Fruit fly (Drosophila melanogaster): ENCODE measurements around the gene Idh3g.

Idh3g gene

DNA sequence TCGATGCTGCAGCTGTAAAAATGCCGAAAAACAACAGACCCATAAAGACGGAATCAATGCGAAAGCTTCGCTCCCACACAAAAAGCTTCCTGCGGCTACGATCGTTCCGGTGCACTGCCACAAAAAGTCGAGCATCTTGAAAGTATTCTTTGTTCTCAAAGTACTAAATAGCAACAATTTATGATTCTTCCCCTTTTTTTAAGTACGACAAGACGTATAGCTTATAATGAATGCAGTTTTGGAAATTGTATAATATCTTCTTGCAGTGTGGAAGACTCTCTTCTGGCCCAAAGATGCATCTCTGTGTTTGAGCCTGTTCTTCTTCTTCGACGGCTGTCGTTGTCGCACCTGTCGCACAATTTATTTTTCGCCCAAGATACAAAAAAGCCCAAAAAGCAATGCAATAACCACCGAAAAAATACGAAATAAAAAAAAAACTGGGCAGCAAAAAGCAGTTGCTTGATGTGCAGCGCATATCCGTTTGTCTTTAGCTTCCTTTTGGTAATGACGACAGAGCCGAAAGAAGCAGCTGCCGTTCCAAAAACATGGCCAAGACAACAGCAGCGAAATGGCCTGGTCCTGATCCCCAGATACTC lies 46.7 kb upstream of the Idh3g start:
- TF ChIP-seq Hr83 (GFP tag; optimal IDR thresholded peaks at IDR 0.05; ENCODE audit: poor library complexity, severe bottlenecking), result no peak
- peak; percentile 70 for TF ChIP-seq CG32264 (GFP tag; optimal IDR thresholded peaks at IDR 0.05)
- TF ChIP-seq Hr78 (GFP tag; optimal IDR thresholded peaks at IDR 0.05), result no peak
- TF ChIP-seq dmrt93B (GFP tag; optimal IDR thresholded peaks at IDR 0.05), result peak; percentile 67
- no peak for TF ChIP-seq N (GFP tag; optimal IDR thresholded peaks at IDR 0.05)
- peak; percentile 84 for TF ChIP-seq Hnf4 (GFP tag; optimal IDR thresholded peaks at IDR 0.05)
- peak; percentile 72 for TF ChIP-seq sage (GFP tag; optimal IDR thresholded peaks at IDR 0.05)
- TF ChIP-seq CG9705 (GFP tag; optimal IDR thresholded peaks at IDR 0.05), result peak; percentile 67
- no peak for TF ChIP-seq Abd-B (GFP tag; optimal IDR thresholded peaks at IDR 0.05)
- no peak for TF ChIP-seq CrebA (GFP tag; optimal IDR thresholded peaks at IDR 0.05; ENCODE audit: borderline replicate concordance)
- peak; percentile 87 for TF ChIP-seq rgr (GFP tag; optimal IDR thresholded peaks at IDR 0.05)
- TF ChIP-seq GATAd (GFP tag; optimal IDR thresholded peaks at IDR 0.05), result no peak
- TF ChIP-seq usp (GFP tag; optimal IDR thresholded peaks at IDR 0.05), result no peak
- TF ChIP-seq psq (GFP tag; optimal IDR thresholded peaks at IDR 0.05), result peak; percentile 75
- no peak for TF ChIP-seq Jra (GFP tag; optimal IDR thresholded peaks at IDR 0.05)
- TF ChIP-seq br (GFP tag; optimal IDR thresholded peaks at IDR 0.05), result peak; percentile 86
- TF ChIP-seq Dfd (GFP tag; optimal IDR thresholded peaks at IDR 0.05), result no peak
- TF ChIP-seq pan (optimal IDR thresholded peaks at IDR 0.05), result no peak
- peak; percentile 89 for TF ChIP-seq ey (GFP tag; optimal IDR thresholded peaks at IDR 0.05)
- peak; percentile 78 for TF ChIP-seq woc (GFP tag; optimal IDR thresholded peaks at IDR 0.05)
- peak; percentile 57 for TF ChIP-seq Rel (GFP tag; optimal IDR thresholded peaks at IDR 0.05)
- peak; percentile 61 for TF ChIP-seq Rel (tag; optimal IDR thresholded peaks at IDR 0.05)
- TF ChIP-seq OdsH (GFP tag; optimal IDR thresholded peaks at IDR 0.05), result peak; percentile 87
- TF ChIP-seq h (GFP tag; optimal IDR thresholded peaks at IDR 0.05), result peak; percentile 88
- peak; percentile 57 for TF ChIP-seq brk (GFP tag; optimal IDR thresholded peaks at IDR 0.05)
- peak; percentile 89 for TF ChIP-seq HLH106 (tag; optimal IDR thresholded peaks at IDR 0.05)
- no peak for TF ChIP-seq tai (GFP tag; optimal IDR thresholded peaks at IDR 0.05)
- no peak for TF ChIP-seq Myc (optimal IDR thresholded peaks at IDR 0.05)
- no peak for TF ChIP-seq Vsx2 (GFP tag; optimal IDR thresholded peaks at IDR 0.05; ENCODE audit: partially characterized antibody)
- TF ChIP-seq Dif (GFP tag; optimal IDR thresholded peaks at IDR 0.05; ENCODE audit: partially characterized antibody), result no peak
- no peak for TF ChIP-seq sv (GFP tag; optimal IDR thresholded peaks at IDR 0.05)
- peak; percentile 90 for TF ChIP-seq fru (GFP tag; optimal IDR thresholded peaks at IDR 0.05)
- TF ChIP-seq dl (GFP tag; optimal IDR thresholded peaks at IDR 0.05; ENCODE audit: insufficient read depth in 1 of 2, partially characterized antibody in 2 of 2), result no peak
- no peak for TF ChIP-seq Mio (GFP tag; optimal IDR thresholded peaks at IDR 0.05)
- peak in 1 of 2 experiments; percentile 87 for TF ChIP-seq foxo (GFP tag; optimal IDR thresholded peaks at IDR 0.05)
- TF ChIP-seq jim (GFP tag; optimal IDR thresholded peaks at IDR 0.05), result no peak
- no peak for TF ChIP-seq dsf (GFP tag; optimal IDR thresholded peaks at IDR 0.05; ENCODE audit: borderline replicate concordance)
- TF ChIP-seq Sp1 (GFP tag; optimal IDR thresholded peaks at IDR 0.05), result peak; percentile 86
- TF ChIP-seq lola (GFP tag; optimal IDR thresholded peaks at IDR 0.05), result no peak

- TF ChIP-seq OdsH (GFP tag; optimal IDR thresholded peaks at IDR 0.05), result peak; percentile 79
- TF ChIP-seq Rel (GFP tag; optimal IDR thresholded peaks at IDR 0.05), result peak; percentile 26
- TF ChIP-seq Rel (tag; optimal IDR thresholded peaks at IDR 0.05), result peak; percentile 21
- peak; percentile 78 for TF ChIP-seq Sp1 (GFP tag; optimal IDR thresholded peaks at IDR 0.05)
- TF ChIP-seq h (GFP tag; optimal IDR thresholded peaks at IDR 0.05), result peak; percentile 83
- TF ChIP-seq Mio (GFP tag; optimal IDR thresholded peaks at IDR 0.05), result no peak
- peak; percentile 93 for TF ChIP-seq woc (GFP tag; optimal IDR thresholded peaks at IDR 0.05)
- no peak for TF ChIP-seq dsf (GFP tag; optimal IDR thresholded peaks at IDR 0.05; ENCODE audit: borderline replicate concordance)
- TF ChIP-seq dmrt93B (GFP tag; optimal IDR thresholded peaks at IDR 0.05), result peak; percentile 51
- no peak for TF ChIP-seq tai (GFP tag; optimal IDR thresholded peaks at IDR 0.05)
- no peak for TF ChIP-seq Hr78 (GFP tag; optimal IDR thresholded peaks at IDR 0.05)
- TF ChIP-seq Hr83 (GFP tag; optimal IDR thresholded peaks at IDR 0.05; ENCODE audit: poor library complexity, severe bottlenecking), result peak; percentile 20
- peak; percentile 68 for TF ChIP-seq sage (GFP tag; optimal IDR thresholded peaks at IDR 0.05)
- peak; percentile 60 for TF ChIP-seq psq (GFP tag; optimal IDR thresholded peaks at IDR 0.05)
- TF ChIP-seq fru (GFP tag; optimal IDR thresholded peaks at IDR 0.05), result peak; percentile 77
- peak; percentile 61 for TF ChIP-seq pan (optimal IDR thresholded peaks at IDR 0.05)
- TF ChIP-seq CrebA (GFP tag; optimal IDR thresholded peaks at IDR 0.05; ENCODE audit: borderline replicate concordance), result no peak
- peak; percentile 71 for TF ChIP-seq ey (GFP tag; optimal IDR thresholded peaks at IDR 0.05)
- TF ChIP-seq sv (GFP tag; optimal IDR thresholded peaks at IDR 0.05), result peak; percentile 8
- TF ChIP-seq rgr (GFP tag; optimal IDR thresholded peaks at IDR 0.05), result peak; percentile 61
- TF ChIP-seq HLH106 (tag; optimal IDR thresholded peaks at IDR 0.05), result peak; percentile 67
- peak; percentile 43 for TF ChIP-seq CG9705 (GFP tag; optimal IDR thresholded peaks at IDR 0.05)
- peak; percentile 12 for TF ChIP-seq CG32264 (GFP tag; optimal IDR thresholded peaks at IDR 0.05)
- peak; percentile 52 for TF ChIP-seq brk (GFP tag; optimal IDR thresholded peaks at IDR 0.05)
- peak; percentile 64 for TF ChIP-seq Dif (GFP tag; optimal IDR thresholded peaks at IDR 0.05; ENCODE audit: partially characterized antibody)
- peak in 1 of 2 experiments; percentile 80 for TF ChIP-seq foxo (GFP tag; optimal IDR thresholded peaks at IDR 0.05)
- peak; percentile 68 for TF ChIP-seq br (GFP tag; optimal IDR thresholded peaks at IDR 0.05)
- no peak for TF ChIP-seq N (GFP tag; optimal IDR thresholded peaks at IDR 0.05)
- TF ChIP-seq Hnf4 (GFP tag; optimal IDR thresholded peaks at IDR 0.05), result peak; percentile 24
These were observed 43.1 kb upstream of the Idh3g start, which contains the start of gene jigr1 for dm6 chr3R:25637294-25638174. Gene jigr1, plus strand, starts transcription at chr3R:25637843.
